Worm (Caenorhabditis elegans) whole organism, L4/young adult: Measurements from ENCODE around the gene srx-129.

Source experiments
- dao-5 ChIP-seq: sonication (generic microtip); optimal IDR thresholded peaks from 2 replicates; lab custom pipeline; 2016; ENCODE audit warnings: missing genotype, missing genetic modification characterization, moderate library complexity, missing compliant biosample characterization
- him-1 ChIP-seq: sonication (generic microtip); optimal IDR thresholded peaks from 2 replicates; lab custom pipeline; 2016; ENCODE audit warnings: missing genotype, missing genetic modification reagents, missing genetic modification characterization, missing compliant biosample characterization

DNA sequence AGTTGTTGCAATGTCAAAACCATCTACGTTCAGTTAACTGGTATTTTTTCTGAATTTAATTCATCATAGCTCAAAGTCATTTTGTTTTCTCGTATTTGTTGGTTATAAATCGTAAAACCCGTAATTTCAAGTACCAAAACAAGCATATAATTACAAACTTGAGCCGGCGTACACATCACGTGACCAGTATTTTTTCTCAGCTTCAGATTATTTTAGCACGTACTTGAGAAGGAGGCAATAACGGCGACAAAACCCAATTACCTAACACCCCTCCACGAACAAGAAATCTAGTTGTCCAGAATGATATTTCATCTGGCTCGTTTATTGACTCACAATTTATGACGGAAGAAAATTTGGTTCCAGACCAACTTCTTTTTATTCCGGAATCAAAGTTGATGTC, 24.9 kb downstream of the srx-129 start, which contains the start of gene srx-135:
- TF ChIP-seq him-1 (no peak), dao-5 (tag; lab: Kevin White, UChicago) (no peak)
